Worm (Caenorhabditis elegans): ENCODE results near the gene srw-19.
A peak's percentile ranks its signal among the peaks of the same experiment; 100 is the strongest.

The srw-19 gene

ce11 chrV:15235661-15236060, 45.5 kb downstream of the srw-19 start, which contains the start of gene nhr-164 (continued):
- TF ChIP-seq alr-1 (tag; optimal IDR thresholded peaks at IDR 0.05; ENCODE audit: borderline replicate concordance) = no peak
- no peak for TF ChIP-seq dpl-1 (GFP tag; optimal IDR thresholded peaks at IDR 0.05)

- no peak for TF ChIP-seq pag-3 (tag; optimal IDR thresholded peaks at IDR 0.05; ENCODE audit: borderline replicate concordance, insufficient read depth)
- no peak for TF ChIP-seq snpc-4 (tag; optimal IDR thresholded peaks at IDR 0.05)
- TF ChIP-seq mdl-1 (tag; optimal IDR thresholded peaks at IDR 0.05) = no peak
- TF ChIP-seq lin-35 (GFP tag; optimal IDR thresholded peaks at IDR 0.05) = no peak
- no peak for TF ChIP-seq ets-5 (GFP tag; IDR thresholded peaks at IDR 0.05)
- TF ChIP-seq mef-2 (tag; optimal IDR thresholded peaks at IDR 0.05) = no peak
- no peak for TF ChIP-seq lin-15B (tag; optimal IDR thresholded peaks at IDR 0.05)
- no peak for TF ChIP-seq nhr-77 (tag; optimal IDR thresholded peaks at IDR 0.05)
- no peak for TF ChIP-seq elt-2 (tag; optimal IDR thresholded peaks at IDR 0.05)
- no peak for TF ChIP-seq fkh-8 (tag; optimal IDR thresholded peaks at IDR 0.05)
Measured at ce11 chrV:15232200-15232599, 49.0 kb downstream of the srw-19 start, which contains the start of gene srw-13. srw-13 (plus strand) TSS chrV:15232500.

- TF ChIP-seq xbp-1 (tag; optimal IDR thresholded peaks at IDR 0.05) = no peak
- no peak for TF ChIP-seq efl-1 (optimal IDR thresholded peaks at IDR 0.05)
- peak in 1 of 2 experiments; percentile 60 for TF ChIP-seq efl-1 (GFP tag; optimal IDR thresholded peaks at IDR 0.05 in 1 of 2)
Measured at ce11 chrV:15230243-15230642, 50.9 kb downstream of the srw-19 start, which contains the start of gene srw-15. srw-15 (plus strand) TSS chrV:15230543.

Measured in whole organism, L1 larva.